Fruit fly (Drosophila melanogaster) whole organism, embryonic: Measurements from ENCODE around the gene Rab30.

Source experiments
- Asciz ChIP-seq: fragments of 200-800 bp; sonication (Bioruptor generic); optimal IDR thresholded peaks from 2 replicates; lab custom pipeline; 2017; ENCODE audit warnings: missing biosample characterization, mild to moderate bottlenecking, missing genetic modification characterization, missing genetic modification reagents
- Bdp1 ChIP-seq: fragments of 200-800 bp; sonication (Bioruptor generic); optimal IDR thresholded peaks from 3 replicates; lab custom pipeline; 2016; ENCODE audit warnings: missing biosample characterization, missing genetic modification characterization
- CG10267 ChIP-seq: fragments of 200-800 bp; sonication (Bioruptor generic); optimal IDR thresholded peaks from 2 replicates; lab custom pipeline; 2018; ENCODE audit warnings: missing biosample characterization, mild to moderate bottlenecking, missing genetic modification characterization, moderate library complexity
- CG10321 ChIP-seq: fragments of 200-800 bp; sonication (Bioruptor generic); IDR thresholded peaks from 2 replicates; pipeline ENCODE4 v1.3.6; 2022; ENCODE audit warnings: missing biosample characterization, missing genetic modification characterization
- CG11504 ChIP-seq: fragments of 200-800 bp; sonication (Bioruptor generic); optimal IDR thresholded peaks from 3 replicates; lab custom pipeline; 2019; ENCODE audit warnings: missing biosample characterization, mild to moderate bottlenecking, missing genetic modification characterization, moderate library complexity
- CG11723 ChIP-seq: fragments of 200-800 bp; sonication (Bioruptor generic); optimal IDR thresholded peaks from 2 replicates; lab custom pipeline; 2017; ENCODE audit warnings: missing biosample characterization, mild to moderate bottlenecking, missing genetic modification characterization
- CG13424 ChIP-seq: fragments of 200-800 bp; sonication (Bioruptor generic); optimal IDR thresholded peaks from 2 replicates; lab custom pipeline; 2019; ENCODE audit warnings: missing biosample characterization, mild to moderate bottlenecking, missing genetic modification characterization, moderate library complexity
- CG17385 ChIP-seq: fragments of 200-800 bp; sonication (Bioruptor generic); optimal IDR thresholded peaks from 3 replicates; lab custom pipeline; 2018; ENCODE audit warnings: missing biosample characterization, mild to moderate bottlenecking, missing genetic modification characterization
- CG18011 ChIP-seq: fragments of 200-800 bp; sonication (Bioruptor generic); optimal IDR thresholded peaks from 2 replicates; lab custom pipeline; 2017; ENCODE audit warnings: missing biosample characterization, missing genetic modification characterization, mild to moderate bottlenecking, moderate library complexity, missing genotype
- CG34224 ChIP-seq: fragments of 200-800 bp; sonication (Bioruptor generic); IDR thresholded peaks from 3 replicates; pipeline ENCODE4 v1.3.6; 2022; ENCODE audit warnings: missing biosample characterization, missing genetic modification characterization; ENCODE audit not compliant: partially characterized antibody
- CG3726 ChIP-seq: fragments of 200-800 bp; sonication (Bioruptor generic); IDR thresholded peaks from 3 replicates; pipeline ENCODE4, ENCODE4 v1.3.6; 2022; ENCODE audit warnings: missing biosample characterization, missing genetic modification characterization
- CG3995 ChIP-seq: fragments of 200-800 bp; sonication (Bioruptor generic); optimal IDR thresholded peaks from 3 replicates; lab custom pipeline; 2016; ENCODE audit warnings: missing biosample characterization, missing genetic modification characterization
- CG4360 ChIP-seq: fragments of 200-800 bp; sonication (Bioruptor generic); IDR thresholded peaks from 2 replicates; pipeline ENCODE4 v1.3.6; 2022; ENCODE audit warnings: missing biosample characterization, missing genetic modification characterization
- CG4854 ChIP-seq: fragments of 200-800 bp; sonication (Bioruptor generic); optimal IDR thresholded peaks from 2 replicates; lab custom pipeline; 2016; ENCODE audit warnings: missing biosample characterization, missing genetic modification characterization, inconsistent platforms
- CG6175 ChIP-seq: fragments of 200-800 bp; sonication (Bioruptor generic); IDR thresholded peaks from 3 replicates; pipeline ENCODE4 v1.3.6; 2022; ENCODE audit warnings: missing biosample characterization, missing genetic modification characterization
- CG9727 ChIP-seq: fragments of 200-800 bp; sonication (Bioruptor generic); optimal IDR thresholded peaks from 3 replicates; lab custom pipeline; 2017; ENCODE audit warnings: missing biosample characterization, mild to moderate bottlenecking, missing genetic modification characterization
- CkIIα-i1 ChIP-seq: fragments of 200-800 bp; sonication (Bioruptor generic); IDR thresholded peaks from 2 replicates; pipeline ENCODE4 v1.3.6; 2022; ENCODE audit warnings: missing biosample characterization, missing genetic modification characterization
- Gug ChIP-seq: fragments of 200-800 bp; sonication (Bioruptor generic); IDR thresholded peaks from 4 replicates; pipeline ENCODE4 v1.3.6; 2022; ENCODE audit warnings: missing biosample characterization, missing genetic modification characterization
- Hmx ChIP-seq: fragments of 200-800 bp; sonication (Bioruptor generic); optimal IDR thresholded peaks from 2 replicates; lab custom pipeline; 2016; ENCODE audit warnings: missing biosample characterization, missing genetic modification characterization
- Med ChIP-seq: fragments of 200-800 bp; sonication (Bioruptor generic); peaks from one replicate; lab custom pipeline; 2016; ENCODE audit warnings: missing biosample characterization, missing genetic modification characterization, mild to moderate bottlenecking, inconsistent platforms, moderate library complexity
- Meics ChIP-seq: fragments of 200-800 bp; sonication (Bioruptor generic); optimal IDR thresholded peaks from 2 replicates; lab custom pipeline; 2017; ENCODE audit warnings: missing biosample characterization, mild to moderate bottlenecking, missing genetic modification characterization
- NC2α ChIP-seq: fragments of 200-800 bp; sonication (Bioruptor generic); optimal IDR thresholded peaks from 2 replicates; lab custom pipeline; 2016; ENCODE audit warnings: missing biosample characterization, missing genetic modification characterization
- Oli ChIP-seq: fragments of 200-800 bp; sonication (Bioruptor generic); optimal IDR thresholded peaks from 2 replicates; lab custom pipeline; 2018; ENCODE audit warnings: missing biosample characterization, mild to moderate bottlenecking, missing genetic modification characterization, moderate library complexity
- Spps ChIP-seq: fragments of 200-800 bp; sonication (Bioruptor generic); optimal IDR thresholded peaks from 2 replicates; lab custom pipeline; 2018; ENCODE audit warnings: missing biosample characterization, mild to moderate bottlenecking, missing genetic modification characterization
- Tbp ChIP-seq: fragments of >200 bp; optimal IDR thresholded peaks from 2 replicates; lab custom pipeline; 2018; ENCODE audit warnings: missing biosample characterization, missing genetic modification characterization
- bcd ChIP-seq: fragments of 200-800 bp; sonication (Bioruptor generic); optimal IDR thresholded peaks from 2 replicates; lab custom pipeline; 2017; ENCODE audit warnings: missing biosample characterization, mild to moderate bottlenecking, missing genetic modification characterization
- chinmo ChIP-seq: fragments of 200-800 bp; sonication (Bioruptor generic); IDR thresholded peaks from 4 replicates; pipeline ENCODE4 v1.3.6; 2022; ENCODE audit warnings: missing biosample characterization, missing genetic modification characterization; ENCODE audit not compliant: partially characterized antibody
- crol ChIP-seq: fragments of 200-800 bp; sonication (Bioruptor generic); IDR thresholded peaks from 2 replicates; pipeline ENCODE4 v1.3.6; 2022; ENCODE audit warnings: missing biosample characterization, missing genetic modification characterization
- eyg ChIP-seq: fragments of 200-800 bp; sonication (Bioruptor generic); optimal IDR thresholded peaks from 3 replicates; lab custom pipeline; 2016; ENCODE audit warnings: missing biosample characterization, missing genetic modification characterization
- ham ChIP-seq: fragments of 200-800 bp; sonication (Bioruptor generic); IDR thresholded peaks from 2 replicates; pipeline ENCODE4 v1.3.6; 2022; ENCODE audit warnings: missing biosample characterization, missing genetic modification characterization
- hbn ChIP-seq: fragments of 200-800 bp; sonication (Bioruptor generic); IDR thresholded peaks from 2 replicates; pipeline ENCODE4 v1.3.6; 2022; ENCODE audit warnings: missing biosample characterization, missing genetic modification characterization; ENCODE audit not compliant: partially characterized antibody
- jigr1 ChIP-seq: fragments of 200-800 bp; sonication (Bioruptor generic); IDR thresholded peaks from 3 replicates; pipeline ENCODE4 v1.3.6; 2022; ENCODE audit warnings: missing biosample characterization, missing genetic modification characterization
- jing ChIP-seq: fragments of 200-800 bp; sonication (Bioruptor generic); optimal IDR thresholded peaks from 2 replicates; lab custom pipeline; 2018; ENCODE audit warnings: missing biosample characterization, mild to moderate bottlenecking, missing genetic modification characterization
- jumu ChIP-seq: fragments of 200-800 bp; sonication (Bioruptor generic); optimal IDR thresholded peaks from 3 replicates; lab custom pipeline; 2016; ENCODE audit warnings: missing biosample characterization, missing genetic modification characterization
- lov ChIP-seq, 2 experiments: fragments of 200-800 bp in 1 of 2; fragments of >200 bp in 1 of 2; sonication (Bioruptor generic) in 1 of 2; IDR thresholded peaks in 1 of 2; optimal IDR thresholded peaks in 1 of 2; 2 replicates in 1 of 2; 3 replicates in 1 of 2; pipeline versions ENCODE4 v1.3.6 to Lab custom; 2017 to 2022; ENCODE audit warnings: missing biosample characterization in 1 of 2, missing genetic modification characterization in 1 of 2
- org-1 ChIP-seq: fragments of 200-800 bp; sonication (Bioruptor generic); optimal IDR thresholded peaks from 2 replicates; lab custom pipeline; 2017; ENCODE audit warnings: missing biosample characterization, missing genetic modification characterization
- otp ChIP-seq: fragments of 200-800 bp; sonication (Bioruptor generic); IDR thresholded peaks from 3 replicates; pipeline ENCODE4, ENCODE4 v1.3.6; 2022; ENCODE audit warnings: missing biosample characterization, missing genetic modification characterization
- pum ChIP-seq: fragments of 200-800 bp; sonication (Bioruptor generic); optimal IDR thresholded peaks from 2 replicates; lab custom pipeline; 2016; ENCODE audit warnings: missing biosample characterization, missing genetic modification characterization
- pzg ChIP-seq: fragments of 200-800 bp; sonication (Bioruptor generic); optimal IDR thresholded peaks from 3 replicates; lab custom pipeline; 2018; ENCODE audit warnings: missing biosample characterization, mild to moderate bottlenecking, missing genetic modification characterization, moderate library complexity
- run ChIP-seq: fragments of 200-800 bp; sonication (Bioruptor generic); optimal IDR thresholded peaks from 3 replicates; lab custom pipeline; 2018; ENCODE audit warnings: missing biosample characterization, mild to moderate bottlenecking, missing genetic modification characterization
- slp2 ChIP-seq: fragments of 200-800 bp; sonication (Bioruptor generic); optimal IDR thresholded peaks from 2 replicates; lab custom pipeline; 2016; ENCODE audit warnings: missing biosample characterization, missing genetic modification characterization
- sna ChIP-seq: fragments of 200-800 bp; sonication (Bioruptor generic); IDR thresholded peaks from 2 replicates; pipeline ENCODE4 v1.3.6; 2022; ENCODE audit warnings: missing biosample characterization, missing genetic modification characterization; ENCODE audit not compliant: partially characterized antibody
- tap ChIP-seq: fragments of 200-800 bp; optimal IDR thresholded peaks from 3 replicates; lab custom pipeline; 2019; ENCODE audit warnings: missing biosample characterization, mild to moderate bottlenecking, missing genetic modification characterization, moderate library complexity
- tna ChIP-seq: fragments of 200-800 bp; sonication (Bioruptor generic); IDR thresholded peaks from 2 replicates; pipeline ENCODE4 v1.3.6; 2022; ENCODE audit warnings: missing biosample characterization, missing genetic modification characterization; ENCODE audit not compliant: partially characterized antibody
- vnd ChIP-seq: fragments of 200-800 bp; sonication (Bioruptor generic); IDR thresholded peaks from 3 replicates; pipeline ENCODE4 v1.3.6; 2022; ENCODE audit warnings: missing biosample characterization, missing genetic modification characterization; ENCODE audit not compliant: partially characterized antibody
- vvl ChIP-seq: fragments of 200-800 bp; sonication (Bioruptor generic); IDR thresholded peaks from 2 replicates; pipeline ENCODE4 v1.3.6; 2022; ENCODE audit warnings: missing biosample characterization, missing genetic modification characterization
- wdn ChIP-seq: fragments of 200-800 bp; sonication (Bioruptor generic); IDR thresholded peaks from 2 replicates; pipeline ENCODE4 v1.3.6; 2022; ENCODE audit warnings: missing biosample characterization, missing genetic modification characterization
- zf30C ChIP-seq: fragments of 200-800 bp; sonication (Bioruptor generic); optimal IDR thresholded peaks from 3 replicates; lab custom pipeline; 2018; ENCODE audit warnings: missing biosample characterization, mild to moderate bottlenecking, missing genetic modification characterization

Gene Rab30

dm6 chr2L:7026988-7027908, 5.2 kb downstream of the Rab30 start, which contains the start of the genes CG31908 and MME1 (continued):
- TF ChIP-seq CG18011 (GFP tag; lab: Kevin White, UChicago) (peak; percentile 3), CG13424 (no peak), CG17385 (GFP tag; lab: Kevin White, UChicago) (peak; percentile 99), CG4854 (peak; percentile 10), Hmx (peak; percentile 15), Gug (GFP tag; lab: Robert Waterston, UW) (no peak), Oli (tag; lab: Kevin White, UChicago) (no peak), CG11504 (tag; lab: Kevin White, UChicago) (no peak), vnd (GFP tag; lab: Robert Waterston, UW) (peak; percentile 78), CG10267 (tag; lab: Kevin White, UChicago) (peak; percentile 41), chinmo (GFP tag; lab: Robert Waterston, UW) (0 out of 4 replicates have a peak, but pooled peaks have one; percentile 52), ham (GFP tag; lab: Robert Waterston, UW) (no peak), CG6175 (GFP tag; lab: Robert Waterston, UW) (no peak), CG11723 (GFP tag; lab: Kevin White, UChicago) (no peak), bcd (GFP tag; lab: Kevin White, UChicago) (no peak), CG4360 (peak; percentile 99), Meics (no peak), jigr1 (GFP tag; lab: Robert Waterston, UW) (no peak), hbn (GFP tag; lab: Robert Waterston, UW) (peak; percentile 65), wdn (GFP tag; lab: Robert Waterston, UW) (no peak), Med (GFP tag; lab: Kevin White, UChicago) (peak; percentile 94), jing (GFP tag; lab: Kevin White, UChicago) (no peak), Bdp1 (no peak), org-1 (no peak), eyg (GFP tag; lab: Kevin White, UChicago) (no peak), Spps (no peak), CkIIα-i1 (GFP tag; lab: Robert Waterston, UW) (no peak), sna (GFP tag; lab: Robert Waterston, UW) (peak; percentile 82), Asciz (GFP tag; lab: Kevin White, UChicago) (no peak), tap (tag; lab: Kevin White, UChicago) (no peak), CG10321 (GFP tag; lab: Robert Waterston, UW) (no peak), CG3726 (GFP tag; lab: Robert Waterston, UW) (no peak), pum (GFP tag; lab: Kevin White, UChicago) (no peak), NC2α (GFP tag; lab: Kevin White, UChicago) (no peak), zf30C (no peak), run (tag; lab: Kevin White, UChicago) (no peak), Tbp (no peak), CG34224 (GFP tag; lab: Robert Waterston, UW) (peak; percentile 79), CG3995 (peak; percentile 72), jumu (GFP tag; lab: Kevin White, UChicago) (no peak), tna (peak; percentile 75), slp2 (no peak), CG9727 (GFP tag; lab: Kevin White, UChicago) (no peak), vvl (no peak), crol (GFP tag; lab: Robert Waterston, UW) (no peak), pzg (GFP tag; lab: Kevin White, UChicago) (peak; percentile 56), lov (optimal IDR thresholded peaks at IDR 0.05; lab: Kevin White, UChicago) (no peak), lov (GFP tag; IDR thresholded peaks at IDR 0.05; lab: Robert Waterston, UW) (no peak), otp (no peak)
